Fruit fly (Drosophila melanogaster): ENCODE measurements around the gene CG3823.

The CG3823 gene

dm6 chrX:6308852-6309251, 5.1 kb downstream of the CG3823 start, which contains the start of gene CG15894:
Gene CG15894 (plus strand): TSS chrX:6309212.
- no peak for TF ChIP-seq usp (GFP tag; optimal IDR thresholded peaks at IDR 0.05)

DNA sequence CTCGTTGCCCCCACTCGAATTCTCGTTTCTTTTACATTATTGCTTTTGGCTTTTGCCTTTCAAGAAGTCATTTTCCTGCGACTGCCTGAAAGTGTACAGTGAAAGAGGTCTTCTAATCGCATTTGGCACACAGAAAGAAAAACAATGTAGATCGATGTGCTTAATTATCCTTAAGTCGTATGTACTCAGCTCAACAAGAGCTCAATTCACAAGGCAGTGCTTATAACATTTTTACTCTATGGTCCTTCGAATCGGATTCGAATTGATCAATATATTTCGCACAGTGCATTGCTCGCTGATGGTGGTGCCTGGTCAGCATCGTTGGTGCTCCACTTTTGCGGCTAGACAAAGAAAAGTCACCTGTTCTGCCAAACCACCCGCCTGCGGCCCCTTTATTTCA, 6.6 kb downstream of the CG3823 start:
- TF ChIP-seq EcR (GFP tag; optimal IDR thresholded peaks at IDR 0.05) (no peak), pan (optimal IDR thresholded peaks at IDR 0.05) (no peak), psq (optimal IDR thresholded peaks at IDR 0.05) (no peak), usp (GFP tag; optimal IDR thresholded peaks at IDR 0.05) (no peak)

DNA sequence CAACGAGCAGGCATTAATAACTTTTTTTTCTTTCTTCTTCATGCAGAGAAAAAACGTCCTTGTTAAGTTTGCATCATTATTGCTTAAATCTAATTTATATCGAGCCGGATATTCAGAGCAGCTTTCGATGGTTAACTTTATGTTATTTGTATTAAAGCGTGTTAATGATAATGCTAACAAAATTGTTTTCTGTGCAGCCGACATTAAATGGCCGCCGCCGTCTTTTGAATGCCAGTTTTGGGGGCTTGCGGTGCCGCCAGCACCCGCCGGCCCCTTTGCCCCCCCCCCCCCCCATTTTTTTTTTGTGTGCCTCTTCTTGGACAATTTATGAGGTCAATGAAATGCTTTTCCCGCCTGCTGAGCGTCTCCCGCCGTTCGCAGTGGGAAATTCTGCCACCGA, 7.7 kb downstream of the CG3823 start:
- TF ChIP-seq usp (GFP tag; optimal IDR thresholded peaks at IDR 0.05) (no peak), Dll (optimal IDR thresholded peaks at IDR 0.05) (no peak), psq (optimal IDR thresholded peaks at IDR 0.05) (no peak), pan (optimal IDR thresholded peaks at IDR 0.05) (no peak), EcR (GFP tag; optimal IDR thresholded peaks at IDR 0.05) (no peak), CG8478 (optimal IDR thresholded peaks at IDR 0.05) (no peak)

DNA sequence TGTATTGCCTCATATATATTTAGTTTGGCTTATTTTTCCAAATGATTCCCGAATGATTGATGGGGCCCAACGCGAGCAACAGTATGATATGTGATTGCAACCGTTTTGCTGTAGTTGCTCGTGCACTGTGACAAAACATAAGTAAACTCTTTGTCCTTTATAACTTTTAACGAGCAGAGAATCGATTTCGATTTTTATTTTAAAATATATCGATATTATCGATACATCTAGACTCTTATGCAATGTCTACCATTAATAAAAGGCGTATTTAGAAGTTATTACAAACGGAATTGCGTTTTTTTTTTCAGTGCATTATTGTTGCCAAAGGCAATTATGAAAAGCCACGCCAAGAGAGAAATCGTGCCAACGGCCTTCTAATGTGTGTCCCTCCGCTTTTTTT, 11.8 kb downstream of the CG3823 start:
- TF ChIP-seq CG8478 (optimal IDR thresholded peaks at IDR 0.05) (no peak), usp (GFP tag; optimal IDR thresholded peaks at IDR 0.05) (no peak), psq (optimal IDR thresholded peaks at IDR 0.05) (no peak), EcR (GFP tag; optimal IDR thresholded peaks at IDR 0.05) (no peak)

DNA sequence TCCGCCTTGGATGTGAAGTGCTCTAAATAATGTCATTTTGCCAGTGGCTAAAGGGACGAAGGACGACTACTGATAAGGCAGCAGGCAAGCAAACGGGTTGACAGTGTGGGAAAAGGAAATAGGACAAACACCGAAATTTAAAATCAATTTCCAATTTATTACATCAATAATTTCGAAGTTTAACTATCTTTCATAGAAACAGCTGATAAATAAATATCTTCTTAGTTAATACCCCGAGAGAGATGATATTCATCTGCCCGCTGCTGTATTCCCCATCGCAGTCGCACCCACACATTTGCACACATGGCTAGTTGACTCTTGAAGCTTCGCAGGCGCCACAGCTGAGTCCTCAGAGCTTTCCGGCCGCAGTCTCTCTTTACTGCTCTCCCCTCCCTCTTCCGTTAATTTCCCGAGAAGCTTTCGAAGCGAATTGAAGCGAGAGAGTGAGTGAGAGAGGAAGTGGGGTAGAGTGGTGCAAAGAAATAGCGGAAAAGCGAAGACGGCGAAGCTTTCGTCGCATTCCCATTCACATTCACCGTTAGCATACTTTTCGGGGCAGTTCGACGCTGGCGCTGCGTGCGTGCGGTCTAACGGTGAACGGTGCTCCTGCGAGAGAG, 13.2 kb downstream of the CG3823 start:
- no peak for TF ChIP-seq psq (optimal IDR thresholded peaks at IDR 0.05)
- no peak for TF ChIP-seq CG8478 (optimal IDR thresholded peaks at IDR 0.05)
- TF ChIP-seq pan (optimal IDR thresholded peaks at IDR 0.05), result no peak
- no peak for TF ChIP-seq Dll (optimal IDR thresholded peaks at IDR 0.05)
- no peak for TF ChIP-seq usp (GFP tag; optimal IDR thresholded peaks at IDR 0.05)
- no peak for TF ChIP-seq EcR (GFP tag; optimal IDR thresholded peaks at IDR 0.05)

dm6 chrX:6330369-6330949, 26.7 kb downstream of the CG3823 start, which contains the start of gene CG42240:
Gene CG42240 (plus strand): TSS chrX:6330842.
- no peak for TF ChIP-seq usp (GFP tag; optimal IDR thresholded peaks at IDR 0.05)
- TF ChIP-seq Dll (optimal IDR thresholded peaks at IDR 0.05), result no peak
- no peak for TF ChIP-seq CG8478 (optimal IDR thresholded peaks at IDR 0.05)
- TF ChIP-seq pan (optimal IDR thresholded peaks at IDR 0.05), result no peak
- TF ChIP-seq psq (optimal IDR thresholded peaks at IDR 0.05), result no peak

DNA sequence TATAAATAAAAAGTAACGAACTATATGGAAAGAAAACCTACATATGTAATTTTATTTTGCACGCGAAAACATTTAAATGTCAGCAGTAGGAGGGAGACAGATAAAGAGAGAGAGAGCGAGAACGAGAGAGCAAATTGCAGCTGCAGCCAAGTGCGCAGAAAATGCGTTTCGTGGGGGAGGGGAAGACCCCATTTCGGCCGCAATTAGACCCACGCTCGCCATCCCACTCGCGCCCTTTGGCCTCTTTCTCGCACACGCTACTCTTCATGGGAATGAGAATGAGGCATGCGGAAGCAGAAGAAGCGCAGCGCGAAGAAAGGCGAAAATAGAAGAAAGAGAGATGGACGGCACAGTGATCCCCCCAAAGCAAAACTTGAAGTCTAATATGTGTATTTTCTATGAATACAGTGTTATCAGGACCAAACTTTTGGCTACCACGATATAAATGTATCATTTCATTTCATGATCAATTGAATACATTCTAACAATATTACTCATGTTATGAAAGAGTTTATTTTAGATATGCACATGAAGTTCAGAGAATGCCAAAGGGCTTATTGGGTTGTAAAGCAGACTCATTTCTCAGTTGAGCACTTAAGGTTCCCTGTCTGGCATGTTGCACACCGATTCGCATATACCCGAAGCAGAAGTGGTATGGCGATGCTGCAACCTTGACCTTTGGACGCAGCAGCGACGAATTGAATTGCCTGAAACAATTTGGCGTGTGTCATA, 29.4 kb downstream of the CG3823 start:
- no peak for TF ChIP-seq usp (GFP tag; optimal IDR thresholded peaks at IDR 0.05)
- no peak for TF ChIP-seq Dll (optimal IDR thresholded peaks at IDR 0.05)
- no peak for TF ChIP-seq psq (optimal IDR thresholded peaks at IDR 0.05)
- no peak for TF ChIP-seq pan (optimal IDR thresholded peaks at IDR 0.05)
- no peak for TF ChIP-seq EcR (GFP tag; optimal IDR thresholded peaks at IDR 0.05)
- no peak for TF ChIP-seq CG8478 (optimal IDR thresholded peaks at IDR 0.05)

DNA sequence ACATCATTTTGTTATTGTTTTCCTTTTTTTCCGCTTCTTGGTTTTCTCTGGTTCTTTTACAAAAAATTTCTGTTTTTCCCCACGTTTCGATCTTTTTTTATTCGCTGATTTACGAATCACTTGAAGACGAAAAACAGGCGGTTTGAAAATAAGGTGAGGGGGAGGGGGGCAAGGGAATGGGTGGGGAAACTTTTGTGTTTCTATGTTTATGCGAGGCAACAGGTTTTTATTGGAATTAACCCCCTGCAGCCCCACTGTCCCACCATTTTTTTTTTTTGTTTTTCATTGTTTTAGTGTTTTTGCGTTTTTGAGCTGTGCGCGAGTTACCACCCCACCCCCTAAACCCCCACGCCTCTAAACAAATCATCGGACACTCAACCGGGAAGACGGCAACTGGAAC, 31.2 kb downstream of the CG3823 start:
- TF ChIP-seq EcR (GFP tag; optimal IDR thresholded peaks at IDR 0.05), result no peak
- TF ChIP-seq usp (GFP tag; optimal IDR thresholded peaks at IDR 0.05), result no peak
- no peak for TF ChIP-seq pan (optimal IDR thresholded peaks at IDR 0.05)
- no peak for TF ChIP-seq CG8478 (optimal IDR thresholded peaks at IDR 0.05)
- no peak for TF ChIP-seq Dll (optimal IDR thresholded peaks at IDR 0.05)
- TF ChIP-seq psq (optimal IDR thresholded peaks at IDR 0.05), result no peak

DNA sequence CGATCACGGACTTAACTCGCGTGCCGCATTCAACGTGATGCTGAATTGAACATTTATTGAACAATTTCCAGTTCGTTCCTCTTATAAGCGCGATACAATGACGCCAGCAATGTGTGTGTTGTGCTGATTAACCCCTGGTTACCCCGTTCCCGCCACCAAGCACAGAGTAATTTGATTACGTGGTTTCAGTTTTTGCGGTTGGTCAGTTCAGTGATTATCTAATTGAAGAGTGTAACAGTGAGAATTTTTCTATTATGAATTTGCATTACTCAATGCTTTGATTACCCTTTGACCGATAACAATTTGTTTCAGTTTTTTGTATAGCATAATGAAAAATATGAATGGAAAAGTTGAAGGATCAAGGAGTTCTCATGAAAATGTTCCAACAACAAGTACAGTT, 33.9 kb downstream of the CG3823 start, which contains the start of gene CG3842:
TSS of gene CG3842 (plus strand) at position 61 of the 400 bp plus-strand sequence.
- TF ChIP-seq Dll (optimal IDR thresholded peaks at IDR 0.05) (no peak), psq (optimal IDR thresholded peaks at IDR 0.05) (no peak), CG8478 (optimal IDR thresholded peaks at IDR 0.05) (no peak), EcR (GFP tag; optimal IDR thresholded peaks at IDR 0.05) (no peak), usp (GFP tag; optimal IDR thresholded peaks at IDR 0.05) (no peak), pan (optimal IDR thresholded peaks at IDR 0.05) (no peak)

- TF ChIP-seq Dll (optimal IDR thresholded peaks at IDR 0.05) (no peak), psq (optimal IDR thresholded peaks at IDR 0.05) (no peak), CG8478 (optimal IDR thresholded peaks at IDR 0.05) (no peak), EcR (GFP tag; optimal IDR thresholded peaks at IDR 0.05) (no peak), usp (GFP tag; optimal IDR thresholded peaks at IDR 0.05) (no peak), pan (optimal IDR thresholded peaks at IDR 0.05) (no peak)
Observed at dm6 chrX:6338738-6339614, 35.2 kb downstream of the CG3823 start.

- TF ChIP-seq Dll (optimal IDR thresholded peaks at IDR 0.05) (no peak), EcR (GFP tag; optimal IDR thresholded peaks at IDR 0.05) (peak in 1 of 2 experiments; percentile 30)
Observed at dm6 chrX:6339970-6340548, 36.3 kb downstream of the CG3823 start.

All from whole organism.